Worm (Caenorhabditis elegans) whole organism, mixed stage, embryonic: ENCODE results near the gene srh-2.
A peak's percentile ranks its signal among the peaks of the same experiment; 100 is the strongest.

Experiments used
- M03D4.4 ChIP-seq: sonication (generic microtip); optimal IDR thresholded peaks from 2 replicates; lab custom pipeline; 2017; ENCODE audit warnings: mild to moderate bottlenecking, missing genetic modification characterization, missing compliant biosample characterization
- bed-3 ChIP-seq: fragments of 200-800 bp; sonication (Bioruptor generic); optimal IDR thresholded peaks from 3 replicates; lab custom pipeline; 2018; ENCODE audit warnings: mild to moderate bottlenecking, missing genetic modification characterization, moderate library complexity, missing compliant biosample characterization
- blmp-1 ChIP-seq: fragments of 150-350 bp; optimal IDR thresholded peaks from 2 replicates; lab custom pipeline; 2014; ENCODE audit warnings: missing biosample characterization, missing genetic modification characterization
- ceh-39 ChIP-seq: fragments of 150-350 bp; optimal IDR thresholded peaks from 2 replicates; lab custom pipeline; 2014; ENCODE audit warnings: missing biosample characterization, missing genetic modification characterization
- ceh-43 ChIP-seq: fragments of 200-800 bp; sonication (Bioruptor generic); optimal IDR thresholded peaks from 2 replicates; lab custom pipeline; 2018; ENCODE audit warnings: mild to moderate bottlenecking, missing genetic modification characterization, moderate library complexity, missing compliant biosample characterization
- ceh-83 ChIP-seq: fragments of 200-800 bp; sonication (Bioruptor generic); optimal IDR thresholded peaks from 2 replicates; lab custom pipeline; 2018; ENCODE audit warnings: mild to moderate bottlenecking, missing genetic modification characterization, missing compliant biosample characterization
- ces-1 ChIP-seq: fragments of 150-350 bp; optimal IDR thresholded peaks from 2 replicates; lab custom pipeline; 2014; ENCODE audit warnings: missing biosample characterization, missing genetic modification reagents, missing genetic modification characterization
- cnd-1 ChIP-seq: fragments of 200-800 bp; sonication (Bioruptor generic); optimal IDR thresholded peaks from 2 replicates; lab custom pipeline; 2018; ENCODE audit warnings: mild to moderate bottlenecking, missing genetic modification characterization, missing compliant biosample characterization
- drap-1 ChIP-seq: fragments of 200-800 bp; sonication (Bioruptor generic); optimal IDR thresholded peaks from 3 replicates; lab custom pipeline; 2018; ENCODE audit warnings: mild to moderate bottlenecking, missing genetic modification characterization, missing compliant biosample characterization
- elt-1 ChIP-seq: sonication (generic microtip); optimal IDR thresholded peaks from 2 replicates; lab custom pipeline; 2017; ENCODE audit warnings: missing genetic modification characterization, mild to moderate bottlenecking, missing compliant biosample characterization, antibody characterized with exemption, moderate library complexity, borderline replicate concordance; ENCODE audit not compliant: insufficient read depth
- elt-3 ChIP-seq: fragments of 150-350 bp; optimal IDR thresholded peaks from 2 replicates; lab custom pipeline; 2014; ENCODE audit warnings: missing biosample characterization, missing genetic modification characterization
- flh-1 ChIP-seq: fragments of 200-800 bp; sonication (Bioruptor generic); optimal IDR thresholded peaks from 2 replicates; lab custom pipeline; 2018; ENCODE audit warnings: mild to moderate bottlenecking, missing genetic modification characterization, moderate library complexity, missing compliant biosample characterization
- ham-2 ChIP-seq: fragments of 200-800 bp; sonication (Bioruptor generic); optimal IDR thresholded peaks from 2 replicates; lab custom pipeline; 2018; ENCODE audit warnings: mild to moderate bottlenecking, missing genetic modification characterization, missing compliant biosample characterization
- lin-13 ChIP-seq: fragments of 150-350 bp; optimal IDR thresholded peaks from 2 replicates; lab custom pipeline; 2014; ENCODE audit warnings: missing biosample characterization, missing genetic modification characterization
- lin-32 ChIP-seq: fragments of 200-800 bp; sonication (Bioruptor generic); optimal IDR thresholded peaks from 2 replicates; lab custom pipeline; 2018; ENCODE audit warnings: mild to moderate bottlenecking, missing genetic modification characterization, missing compliant biosample characterization
- mep-1 ChIP-seq: fragments of 150-350 bp; optimal IDR thresholded peaks from 2 replicates; lab custom pipeline; 2017; ENCODE audit warnings: missing biosample characterization, missing genetic modification reagents, missing genetic modification characterization, inconsistent platforms
- mls-2 ChIP-seq: sonication (generic microtip); optimal IDR thresholded peaks from 2 replicates; lab custom pipeline; 2016; ENCODE audit warnings: mild to moderate bottlenecking, missing genetic modification characterization, moderate library complexity, missing compliant biosample characterization
- nhr-2 ChIP-seq: fragments of 150-350 bp; optimal IDR thresholded peaks from 2 replicates; lab custom pipeline; 2014; ENCODE audit warnings: missing biosample characterization, missing genetic modification characterization
- nhr-28 ChIP-seq: fragments of 150-350 bp; optimal IDR thresholded peaks from 2 replicates; lab custom pipeline; 2014; ENCODE audit warnings: missing biosample characterization, missing genetic modification characterization
- nhr-76 ChIP-seq: sonication (generic microtip); optimal IDR thresholded peaks from 2 replicates; lab custom pipeline; 2017; ENCODE audit warnings: missing biosample characterization, missing genetic modification characterization
- pha-4 ChIP-seq: fragments of 150-350 bp; optimal IDR thresholded peaks from 2 replicates; lab custom pipeline; 2018; ENCODE audit warnings: missing biosample characterization, missing genetic modification reagents, missing genetic modification characterization
- sem-2 ChIP-seq: fragments of 200-800 bp; sonication (Bioruptor generic); optimal IDR thresholded peaks from 2 replicates; lab custom pipeline; 2018; ENCODE audit warnings: mild to moderate bottlenecking, missing genetic modification characterization, missing compliant biosample characterization
- snpc-4 ChIP-seq: fragments of 150-350 bp; optimal IDR thresholded peaks from 2 replicates; lab custom pipeline; 2014; ENCODE audit warnings: missing biosample characterization, missing genetic modification characterization
- sptf-1 ChIP-seq: sonication (generic microtip); optimal IDR thresholded peaks from 2 replicates; lab custom pipeline; 2017; ENCODE audit warnings: mild to moderate bottlenecking, missing genetic modification characterization, moderate library complexity, missing compliant biosample characterization
- tbx-8 ChIP-seq: fragments of 200-800 bp; sonication (Bioruptor generic); optimal IDR thresholded peaks from 2 replicates; lab custom pipeline; 2018; ENCODE audit warnings: mild to moderate bottlenecking, missing genetic modification characterization, moderate library complexity, missing compliant biosample characterization
- unc-120 ChIP-seq: sonication (generic microtip); optimal IDR thresholded peaks from 2 replicates; lab custom pipeline; 2017; ENCODE audit warnings: missing genetic modification characterization, missing compliant biosample characterization; ENCODE audit not compliant: poor library complexity, severe bottlenecking
- unc-39 ChIP-seq: fragments of 150-350 bp; optimal IDR thresholded peaks from 2 replicates; lab custom pipeline; 2014; ENCODE audit warnings: missing biosample characterization, missing genetic modification characterization
- zip-8 ChIP-seq: fragments of 150-350 bp; optimal IDR thresholded peaks from 2 replicates; lab custom pipeline; 2014; ENCODE audit warnings: missing biosample characterization, missing genetic modification characterization
- ztf-11 ChIP-seq: fragments of 150-350 bp; optimal IDR thresholded peaks from 2 replicates; lab custom pipeline; 2014; ENCODE audit warnings: missing biosample characterization, missing genetic modification characterization

srh-2 gene

ce11 chrV:689538-689937, 38.6 kb upstream of the srh-2 start:
- TF ChIP-seq lin-13 (tag; lab: Kevin White, UChicago) (no peak), sptf-1 (tag; lab: Kevin White, UChicago) (no peak), lin-32 (GFP tag; lab: Kevin White, UChicago) (no peak), ceh-43 (GFP tag; lab: Kevin White, UChicago) (no peak), cnd-1 (no peak), ztf-11 (tag; lab: Kevin White, UChicago) (no peak)

- TF ChIP-seq tbx-8 (GFP tag; lab: Kevin White, UChicago) (no peak), unc-120 (tag; lab: Kevin White, UChicago) (no peak), nhr-28 (tag; lab: Kevin White, UChicago) (no peak), ztf-11 (tag; lab: Kevin White, UChicago) (no peak), unc-39 (tag; lab: Kevin White, UChicago) (no peak), nhr-76 (tag; lab: Kevin White, UChicago) (no peak), drap-1 (no peak)
These were observed 35.2 kb upstream of the srh-2 start, which contains the start of gene srx-4 for ce11 chrV:692720-693422. srx-4 (minus strand) TSS chrV:692770.

DNA sequence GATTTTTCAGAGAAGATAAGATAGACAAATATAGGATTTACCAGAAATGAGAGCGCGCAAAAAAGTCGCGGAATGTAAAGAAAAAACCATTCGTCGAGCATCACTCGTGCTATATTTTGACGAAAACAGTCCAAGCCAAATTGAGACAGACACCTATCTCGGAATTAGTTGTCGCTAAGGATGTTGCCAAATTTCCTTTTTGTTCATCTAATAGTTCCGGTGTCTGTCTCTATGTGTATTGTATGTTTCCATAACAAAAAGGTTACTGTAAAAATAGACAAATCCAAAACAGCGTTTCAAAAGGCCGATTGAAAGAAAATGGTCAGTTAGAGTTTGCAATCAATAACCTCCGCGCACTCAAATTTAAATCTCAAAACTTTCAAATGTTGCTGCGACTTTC, 33.5 kb upstream of the srh-2 start, which contains the start of gene srj-53:
Gene srj-53 (minus strand): TSS at position 101 of the 400 bp plus-strand sequence.
- no peak for TF ChIP-seq pha-4 (tag; lab: Kevin White, UChicago)
- no peak for TF ChIP-seq elt-3 (tag; lab: Kevin White, UChicago)
- TF ChIP-seq sem-2 (GFP tag; lab: Kevin White, UChicago) = no peak
- TF ChIP-seq drap-1 = no peak
- TF ChIP-seq nhr-2 = no peak
- no peak for TF ChIP-seq unc-39 (tag; lab: Kevin White, UChicago)
- no peak for TF ChIP-seq cnd-1
- no peak for TF ChIP-seq sptf-1 (tag; lab: Kevin White, UChicago)
- no peak for TF ChIP-seq flh-1 (GFP tag; lab: Kevin White, UChicago)
- TF ChIP-seq bed-3 = no peak
- no peak for TF ChIP-seq mep-1 (tag; lab: Kevin White, UChicago)
- no peak for TF ChIP-seq snpc-4 (tag; lab: Kevin White, UChicago)
- no peak for TF ChIP-seq nhr-76 (tag; lab: Kevin White, UChicago)
- no peak for TF ChIP-seq M03D4.4 (tag; lab: Kevin White, UChicago)
- no peak for TF ChIP-seq ztf-11 (tag; lab: Kevin White, UChicago)
- TF ChIP-seq elt-1 (tag; lab: Kevin White, UChicago) = no peak
- TF ChIP-seq lin-32 (GFP tag; lab: Kevin White, UChicago) = no peak
- no peak for TF ChIP-seq ces-1 (GFP tag; lab: Kevin White, UChicago)
- TF ChIP-seq ceh-39 = no peak

DNA sequence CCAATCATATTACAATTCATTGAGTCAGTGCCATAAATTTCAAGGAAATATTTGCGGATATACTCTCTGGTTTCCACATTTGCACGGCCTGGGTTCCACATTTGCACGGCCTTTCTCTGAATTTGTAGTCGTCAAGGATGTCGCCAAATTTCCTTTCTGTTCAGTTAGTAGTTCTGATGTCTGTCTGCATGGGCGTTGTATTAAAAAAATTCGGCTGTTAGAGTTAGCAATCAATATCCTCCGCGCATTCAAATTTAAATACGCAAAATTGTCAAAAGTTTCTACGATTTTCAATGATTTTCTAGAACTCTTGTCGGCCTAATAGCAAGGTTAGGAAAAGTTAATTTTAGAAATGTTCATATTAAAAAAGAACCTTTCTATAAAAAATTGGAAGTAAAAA, 32.2 kb upstream of the srh-2 start, which contains the start of gene srj-52:
Gene srj-52 (minus strand): TSS at position 101 of the 400 bp plus-strand sequence.
- no peak for TF ChIP-seq ham-2 (GFP tag; lab: Kevin White, UChicago)
- TF ChIP-seq bed-3 = no peak
- no peak for TF ChIP-seq zip-8
- no peak for TF ChIP-seq M03D4.4 (tag; lab: Kevin White, UChicago)
- TF ChIP-seq lin-13 (tag; lab: Kevin White, UChicago) = no peak
- TF ChIP-seq ceh-83 (GFP tag; lab: Kevin White, UChicago) = no peak
- TF ChIP-seq nhr-2 = no peak
- TF ChIP-seq, all 35 proteins: peak for 0

DNA sequence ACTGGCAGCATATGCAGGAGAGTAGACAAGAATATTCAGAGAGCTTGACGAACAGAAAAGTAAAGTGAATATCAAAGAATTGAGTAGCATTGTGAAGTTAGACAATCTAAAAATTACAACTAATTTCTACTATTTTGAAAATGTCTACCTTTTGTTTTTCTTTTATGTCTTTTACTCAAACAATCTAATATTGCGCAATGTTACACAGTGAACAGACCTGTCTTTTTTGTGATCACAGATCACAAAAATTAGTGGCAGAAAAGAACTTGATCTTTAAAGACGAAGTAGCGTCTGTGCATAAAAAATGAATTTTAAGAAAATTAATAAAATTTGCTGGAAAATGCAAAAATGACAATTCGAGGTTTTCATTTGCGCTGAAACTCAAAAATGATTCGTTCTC, 29.1 kb upstream of the srh-2 start:
- no peak for TF ChIP-seq M03D4.4 (tag; lab: Kevin White, UChicago)
- TF ChIP-seq ceh-83 (GFP tag; lab: Kevin White, UChicago) = no peak
- no peak for TF ChIP-seq mep-1 (tag; lab: Kevin White, UChicago)
- TF ChIP-seq blmp-1 (tag; lab: Kevin White, UChicago) = no peak
- no peak for TF ChIP-seq mls-2 (tag; lab: Kevin White, UChicago)
- no peak for TF ChIP-seq lin-32 (GFP tag; lab: Kevin White, UChicago)
- no peak for TF ChIP-seq ces-1 (GFP tag; lab: Kevin White, UChicago)
- TF ChIP-seq zip-8 = peak; percentile 74
- TF ChIP-seq unc-120 (tag; lab: Kevin White, UChicago) = no peak
